Worm (Caenorhabditis elegans): ENCODE results near the gene abu-13.

DNA sequence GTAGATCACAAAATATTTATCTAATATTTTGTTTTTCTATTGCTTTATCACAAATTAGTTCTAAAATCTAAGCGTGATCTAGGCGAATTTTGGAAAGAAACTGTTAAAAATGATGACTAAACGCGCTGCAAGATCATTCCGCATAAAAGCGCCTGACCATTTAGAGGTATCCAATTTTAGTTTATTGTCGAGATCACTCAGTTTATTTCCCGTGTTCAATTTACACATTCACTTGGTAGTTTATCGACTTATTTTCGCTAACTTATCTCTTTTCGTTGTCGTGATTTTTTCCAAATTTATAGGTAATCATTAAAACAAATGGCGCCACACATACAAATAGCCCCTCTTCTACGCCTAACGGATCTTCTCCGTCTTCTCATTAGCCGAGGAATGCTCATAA, 39.3 kb downstream of the abu-13 start, which contains the start of gene T07E3.2:
- TF ChIP-seq dao-5 (tag; optimal IDR thresholded peaks at IDR 0.05) (no peak), him-1 (tag; optimal IDR thresholded peaks at IDR 0.05) (no peak)
